Worm (Caenorhabditis elegans): ENCODE data around the gene hmt-1.

hmt-1 gene

ce11 chrIII:11119176-11119853 lies 19.6 kb upstream of the hmt-1 start, which contains the start of the genes sup-35 and Y48A6C.4:
Gene sup-35, minus strand, starts transcription at chrIII:11119226.
Gene Y48A6C.4, plus strand, starts transcription at chrIII:11119803.
- TF ChIP-seq C38D4.7 (GFP tag; optimal IDR thresholded peaks at IDR 0.05) (peak; percentile 55), ceh-6 (GFP tag; optimal IDR thresholded peaks at IDR 0.05) (no peak), hlh-13 (GFP tag; optimal IDR thresholded peaks at IDR 0.05) (no peak), ahr-1 (tag; optimal IDR thresholded peaks at IDR 0.05) (peak; percentile 96), ceh-24 (tag; optimal IDR thresholded peaks at IDR 0.05) (no peak), dve-1 (tag; optimal IDR thresholded peaks at IDR 0.05) (no peak), tbx-7 (tag; optimal IDR thresholded peaks at IDR 0.05) (peak; percentile 98), pag-3 (tag; optimal IDR thresholded peaks at IDR 0.05; ENCODE audit: borderline replicate concordance) (peak; percentile 81), T23F11.4 (GFP tag; optimal IDR thresholded peaks at IDR 0.05) (no peak), K02D7.2 (tag; optimal IDR thresholded peaks at IDR 0.05) (peak; percentile 47), ceh-18 (tag; optimal IDR thresholded peaks at IDR 0.05) (peak; percentile 74), pqm-1 (tag; optimal IDR thresholded peaks at IDR 0.05) (peak; percentile 86), eyg-1 (tag; optimal IDR thresholded peaks at IDR 0.05) (peak; percentile 79), sdc-2 (tag; optimal IDR thresholded peaks at IDR 0.05) (peak; percentile 19), zip-5 (tag; optimal IDR thresholded peaks at IDR 0.05) (peak; percentile 97), unc-3 (GFP tag; conservative IDR thresholded peaks at IDR 0.05) (no peak), unc-3 (tag; optimal IDR thresholded peaks at IDR 0.05) (peak; percentile 71), fkh-10 (GFP tag; optimal IDR thresholded peaks at IDR 0.05) (no peak), madf-2 (tag; optimal IDR thresholded peaks at IDR 0.05) (peak; percentile 13), dmd-4 (tag; optimal IDR thresholded peaks at IDR 0.05; ENCODE audit: borderline replicate concordance) (peak; percentile 40), lim-6 (tag; optimal IDR thresholded peaks at IDR 0.05) (peak; percentile 95), C08G9.2 (tag; optimal IDR thresholded peaks at IDR 0.05) (peak; percentile 95), ceh-45 (GFP tag; IDR thresholded peaks at IDR 0.05) (no peak), ets-4 (tag; optimal IDR thresholded peaks at IDR 0.05) (peak; percentile 97), ceh-2 (tag; optimal IDR thresholded peaks at IDR 0.05) (peak; percentile 98), ref-2 (tag; optimal IDR thresholded peaks at IDR 0.05) (peak; percentile 97), ceh-14 (tag; optimal IDR thresholded peaks at IDR 0.05) (peak; percentile 96), ceh-31 (tag; optimal IDR thresholded peaks at IDR 0.05) (peak; percentile 99), ztf-16 (tag; optimal IDR thresholded peaks at IDR 0.05) (peak; percentile 70), nhr-11 (tag; optimal IDR thresholded peaks at IDR 0.05) (no peak), ama-1 (optimal IDR thresholded peaks at IDR 0.05) (no peak), pat-9 (tag; optimal IDR thresholded peaks at IDR 0.05) (no peak), unc-55 (GFP tag; optimal IDR thresholded peaks at IDR 0.05) (peak; percentile 11), ceh-34 (tag; optimal IDR thresholded peaks at IDR 0.05) (peak; percentile 85), nhr-232 (tag; optimal IDR thresholded peaks at IDR 0.05) (no peak), ceh-48 (tag; optimal IDR thresholded peaks at IDR 0.05) (peak; percentile 14), ceh-19 (GFP tag; optimal IDR thresholded peaks at IDR 0.05) (peak; percentile 58), syd-9 (tag; optimal IDR thresholded peaks at IDR 0.05) (peak; percentile 30), elt-4 (tag; optimal IDR thresholded peaks at IDR 0.05) (no peak), fkh-6 (tag; optimal IDR thresholded peaks at IDR 0.05) (peak; percentile 74), sox-4 (tag; optimal IDR thresholded peaks at IDR 0.05) (no peak), hlh-15 (tag; optimal IDR thresholded peaks at IDR 0.05) (peak; percentile 82), che-1 (tag; optimal IDR thresholded peaks at IDR 0.05) (peak; percentile 26), hlh-30 (tag; optimal IDR thresholded peaks at IDR 0.05; ENCODE audit: insufficient read depth) (no peak), fax-1 (tag; optimal IDR thresholded peaks at IDR 0.05) (peak; percentile 93), pha-2 (tag; optimal IDR thresholded peaks at IDR 0.05) (peak; percentile 72), ceh-9 (tag; optimal IDR thresholded peaks at IDR 0.05) (no peak), F13H6.1 (tag; optimal IDR thresholded peaks at IDR 0.05) (peak; percentile 89), pros-1 (tag; optimal IDR thresholded peaks at IDR 0.05) (no peak), pha-4 (tag; optimal IDR thresholded peaks at IDR 0.05) (no peak), K09A11.1 (tag; optimal IDR thresholded peaks at IDR 0.05; ENCODE audit: insufficient read depth) (no peak), elt-2 (tag; optimal IDR thresholded peaks at IDR 0.05) (peak; percentile 95)
